Worm (Caenorhabditis elegans): ENCODE measurements around the gene chil-2.

DNA sequence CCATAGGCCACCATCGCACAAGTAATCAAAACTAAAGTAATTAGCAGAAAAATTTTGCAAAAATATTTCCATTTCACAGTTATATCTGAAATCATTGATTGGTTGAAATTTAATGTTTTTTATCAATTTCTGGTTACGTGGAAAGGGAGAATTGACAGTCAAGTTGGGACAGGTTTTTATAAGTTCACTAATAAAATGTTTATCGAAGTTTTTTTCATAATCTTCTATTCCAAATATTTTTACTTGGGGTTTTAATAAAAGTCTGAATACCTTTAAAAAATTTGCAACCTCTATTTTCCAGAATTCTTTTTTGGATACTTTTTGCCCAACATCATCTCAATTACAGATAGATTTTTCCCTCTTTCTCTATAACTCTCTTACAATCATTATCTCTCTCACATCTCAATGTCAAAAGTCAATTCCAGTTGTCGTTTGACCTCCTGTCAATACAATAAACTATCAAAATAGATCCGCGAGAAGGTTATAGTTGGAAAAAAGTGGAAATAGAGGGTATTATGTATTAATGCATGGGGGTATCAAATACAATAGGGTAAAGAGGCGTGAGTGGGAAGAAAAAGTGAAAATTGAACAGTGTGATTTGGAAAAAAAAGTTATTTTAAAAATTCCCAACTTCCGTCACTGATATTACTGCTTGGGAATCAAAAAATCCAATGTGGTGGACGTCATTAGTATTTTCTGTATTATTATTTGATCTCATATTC, at the start of gene chil-2, which contains the start of gene ctsa-3.2:
- no peak for TF ChIP-seq pha-4 (tag; optimal IDR thresholded peaks at IDR 0.05)
- TF ChIP-seq lsy-2 (tag; optimal IDR thresholded peaks at IDR 0.05), result no peak
- TF ChIP-seq sem-2 (GFP tag; optimal IDR thresholded peaks at IDR 0.05), result no peak
- TF ChIP-seq ham-2 (GFP tag; optimal IDR thresholded peaks at IDR 0.05), result no peak
- TF ChIP-seq nhr-12 (tag; optimal IDR thresholded peaks at IDR 0.05), result no peak
- TF ChIP-seq ces-1 (GFP tag; optimal IDR thresholded peaks at IDR 0.05), result no peak
- TF ChIP-seq nhr-28 (tag; optimal IDR thresholded peaks at IDR 0.05), result no peak
- TF ChIP-seq unc-62 (GFP tag; optimal IDR thresholded peaks at IDR 0.05), result no peak
- no peak for TF ChIP-seq nhr-76 (tag; optimal IDR thresholded peaks at IDR 0.05)
- TF ChIP-seq ceh-83 (GFP tag; optimal IDR thresholded peaks at IDR 0.05), result no peak

All from whole organism, mixed stage, embryonic.